Worm (Caenorhabditis elegans): ENCODE data around the gene snfc-5.

The snfc-5 gene

ce11 chrIII:4408251-4408650 lies 3.7 kb downstream of the snfc-5 start, which contains the start of gene gpch-1:
gpch-1 (plus strand) TSS chrIII:4408551.
- no peak for TF ChIP-seq snpc-4 (tag; optimal IDR thresholded peaks at IDR 0.05)

DNA sequence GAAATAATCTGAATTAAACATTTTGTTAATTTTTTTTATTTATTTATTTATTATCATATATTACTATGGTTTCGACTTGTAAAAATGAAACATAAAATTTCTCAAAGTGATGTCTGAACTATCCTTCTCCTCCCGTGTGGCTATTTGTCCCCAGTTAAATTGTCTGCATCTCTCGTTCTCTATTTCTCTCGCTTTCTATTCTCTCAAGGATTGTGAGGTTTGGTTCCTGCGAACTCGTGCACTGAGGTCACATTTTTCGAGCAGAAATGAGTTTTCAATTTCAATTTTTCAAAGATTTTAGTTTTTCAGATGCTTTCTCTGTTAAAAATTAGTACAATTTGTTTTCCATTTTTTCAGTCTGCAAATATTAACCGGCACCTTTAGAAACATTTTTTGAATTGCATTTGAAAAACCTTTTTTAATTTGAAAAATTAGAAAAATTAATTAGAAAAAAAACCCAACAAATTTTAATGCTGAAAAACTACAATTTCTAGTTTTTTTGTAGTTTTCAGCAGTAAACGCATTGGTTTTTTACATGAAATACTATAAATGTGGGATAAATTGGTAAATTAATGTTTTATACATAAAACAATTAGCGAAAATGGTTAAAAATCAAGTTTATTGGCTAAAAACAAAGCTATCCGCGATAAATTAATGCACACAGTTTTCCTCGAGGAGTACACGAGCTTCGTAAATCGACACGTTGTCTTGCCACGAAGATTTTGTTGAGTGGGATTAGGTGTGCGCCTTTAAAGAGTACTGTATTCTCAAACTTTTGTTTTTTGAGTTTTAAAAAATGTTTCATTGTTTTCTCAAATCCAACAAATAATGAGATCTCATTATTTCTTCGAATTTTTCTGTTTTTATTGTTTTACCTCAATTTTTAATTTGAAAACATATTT lies 7.8 kb downstream of the snfc-5 start:
- TF ChIP-seq lsy-2 (tag; optimal IDR thresholded peaks at IDR 0.05) = peak; percentile 27 to 52
- TF ChIP-seq unc-130 (tag; optimal IDR thresholded peaks at IDR 0.05) = peak; percentile 3
- peak; percentile 24 for TF ChIP-seq swsn-7 (tag; optimal IDR thresholded peaks at IDR 0.05)
- TF ChIP-seq C16A3.4 (tag; optimal IDR thresholded peaks at IDR 0.05) = peak; percentile 27
- no peak for TF ChIP-seq egl-13 (tag; optimal IDR thresholded peaks at IDR 0.05)
- TF ChIP-seq ztf-4 (tag; optimal IDR thresholded peaks at IDR 0.05) = peak; percentile 1
- TF ChIP-seq jun-1 (tag; optimal IDR thresholded peaks at IDR 0.05) = no peak
- no peak for TF ChIP-seq unc-86 (tag; optimal IDR thresholded peaks at IDR 0.05)
- peak; percentile 48 for TF ChIP-seq rnt-1 (tag; optimal IDR thresholded peaks at IDR 0.05)
- TF ChIP-seq nhr-28 (tag; optimal IDR thresholded peaks at IDR 0.05) = no peak
- TF ChIP-seq F16B12.6 (tag; optimal IDR thresholded peaks at IDR 0.05) = peak; percentile 19
- no peak for TF ChIP-seq unc-62 (GFP tag; optimal IDR thresholded peaks at IDR 0.05)
- TF ChIP-seq C34B4.2 (tag; optimal IDR thresholded peaks at IDR 0.05) = no peak
- peak; percentile 31 for TF ChIP-seq snpc-4 (tag; optimal IDR thresholded peaks at IDR 0.05)
- TF ChIP-seq elt-2 (tag; optimal IDR thresholded peaks at IDR 0.05) = peak; percentile 20
- TF ChIP-seq tbx-2 (tag; optimal IDR thresholded peaks at IDR 0.05) = peak; percentile 42
- TF ChIP-seq mdl-1 (tag; optimal IDR thresholded peaks at IDR 0.05) = peak in 1 of 2 experiments; percentile 43
- TF ChIP-seq ceh-82 (tag; optimal IDR thresholded peaks at IDR 0.05) = peak; percentile 2 to 35 (median 28)
- no peak for TF ChIP-seq nhr-84 (tag; optimal IDR thresholded peaks at IDR 0.05)
- peak; percentile 80 for TF ChIP-seq nhr-85 (tag)
- peak; percentile 10 for TF ChIP-seq skn-1 (tag; optimal IDR thresholded peaks at IDR 0.05)
- TF ChIP-seq xbp-1 (tag; optimal IDR thresholded peaks at IDR 0.05) = peak; percentile 29
- no peak for TF ChIP-seq pqm-1 (tag; optimal IDR thresholded peaks at IDR 0.05)
- TF ChIP-seq lin-14 (GFP tag; optimal IDR thresholded peaks at IDR 0.05) = peak; percentile 88
- peak; percentile 26 to 33 for TF ChIP-seq efl-1 (optimal IDR thresholded peaks at IDR 0.05)
- TF ChIP-seq efl-1 (GFP tag; optimal IDR thresholded peaks at IDR 0.05 in 1 of 2) = peak in 1 of 2 experiments; percentile 28
- TF ChIP-seq lin-13 (GFP tag; optimal IDR thresholded peaks at IDR 0.05) = no peak
- no peak for TF ChIP-seq hpl-2 (GFP tag; optimal IDR thresholded peaks at IDR 0.05)
- peak in 1 of 2 experiments; percentile 36 for TF ChIP-seq egl-27 (tag; optimal IDR thresholded peaks at IDR 0.05)
- TF ChIP-seq ceh-8 (GFP tag; optimal IDR thresholded peaks at IDR 0.05) = no peak
- TF ChIP-seq sup-37 (GFP tag; optimal IDR thresholded peaks at IDR 0.05) = no peak
- TF ChIP-seq dsc-1 (tag; optimal IDR thresholded peaks at IDR 0.05) = peak; percentile 64
- peak; percentile 78 for TF ChIP-seq snu-23 (GFP tag; optimal IDR thresholded peaks at IDR 0.05)
- peak; percentile 19 for TF ChIP-seq blmp-1 (tag; optimal IDR thresholded peaks at IDR 0.05)
- peak; percentile 48 for TF ChIP-seq nhr-19 (GFP tag; conservative IDR thresholded peaks at IDR 0.05)
- no peak for TF ChIP-seq aha-1 (tag; optimal IDR thresholded peaks at IDR 0.05)
- TF ChIP-seq nhr-237 (tag; optimal IDR thresholded peaks at IDR 0.05) = no peak
- peak; percentile 6 to 41 for TF ChIP-seq lin-35 (GFP tag; optimal IDR thresholded peaks at IDR 0.05)
- no peak for TF ChIP-seq grh-1 (GFP tag; IDR thresholded peaks at IDR 0.05)
- TF ChIP-seq nhr-20 (tag; optimal IDR thresholded peaks at IDR 0.05) = peak; percentile 83
- TF ChIP-seq zag-1 (tag; optimal IDR thresholded peaks at IDR 0.05) = no peak
- TF ChIP-seq nhr-71 (tag; optimal IDR thresholded peaks at IDR 0.05) = peak; percentile 92
- peak; percentile 60 for TF ChIP-seq nhr-47 (tag; optimal IDR thresholded peaks at IDR 0.05)
- TF ChIP-seq lir-3 (tag; optimal IDR thresholded peaks at IDR 0.05; ENCODE audit: poor library complexity) = peak; percentile 5
- TF ChIP-seq nhr-90 (tag; optimal IDR thresholded peaks at IDR 0.05; ENCODE audit: poor library complexity) = peak; percentile 39
- TF ChIP-seq elt-3 (tag; optimal IDR thresholded peaks at IDR 0.05) = no peak
- TF ChIP-seq tlp-1 (tag; optimal IDR thresholded peaks at IDR 0.05) = no peak
- TF ChIP-seq dpl-1 (GFP tag; optimal IDR thresholded peaks at IDR 0.05) = peak; percentile 2 to 41 (median 4)
- no peak for TF ChIP-seq mep-1 (tag; optimal IDR thresholded peaks at IDR 0.05)

Measured in whole organism, L1 larva.